Worm (Caenorhabditis elegans) whole organism, young adult: ENCODE data around the gene F44E2.10.
A peak's percentile ranks its signal among the peaks of the same experiment; 100 is the strongest.

ENCODE experiments used
- C17E4.6 ChIP-seq: fragments of 200-800 bp; sonication (Bioruptor generic); IDR thresholded peaks from 2 replicates; pipeline ENCODE4 v1.3.6; 2022; ENCODE audit warnings: missing genetic modification reagents, missing genetic modification characterization, missing compliant biosample characterization
- F10E7.11 ChIP-seq: sonication (generic microtip); optimal IDR thresholded peaks from 2 replicates; lab custom pipeline; 2017; ENCODE audit warnings: mild to moderate bottlenecking, missing genetic modification characterization, moderate library complexity, missing compliant biosample characterization
- F55B11.4 ChIP-seq: sonication (generic microtip); optimal IDR thresholded peaks from 2 replicates; lab custom pipeline; 2016; ENCODE audit warnings: missing compliant biosample characterization, missing genetic modification characterization, borderline replicate concordance; ENCODE audit not compliant: insufficient read depth
- K12H6.12 ChIP-seq: fragments of 200-800 bp; sonication (Bioruptor generic); optimal IDR thresholded peaks from 2 replicates; lab custom pipeline; 2018; ENCODE audit warnings: mild to moderate bottlenecking, missing genetic modification characterization, missing compliant biosample characterization
- Y53F4B.3 ChIP-seq: fragments of 200-800 bp; sonication (Bioruptor generic); IDR thresholded peaks from 2 replicates; pipeline ENCODE4 v1.3.6; 2022; ENCODE audit warnings: missing genetic modification reagents, missing genetic modification characterization, missing compliant biosample characterization
- Y95B8A.8 ChIP-seq: fragments of 200-800 bp; sonication (Bioruptor generic); IDR thresholded peaks from 2 replicates; pipeline ENCODE4 v1.3.6; 2022; ENCODE audit warnings: missing genetic modification reagents, missing genetic modification characterization, missing compliant biosample characterization
- ZK185.1 ChIP-seq: sonication (generic microtip); optimal IDR thresholded peaks from 2 replicates; lab custom pipeline; 2016; ENCODE audit warnings: mild to moderate bottlenecking, missing genetic modification characterization, missing compliant biosample characterization; ENCODE audit not compliant: poor library complexity, severe bottlenecking
- aptf-2 ChIP-seq: fragments of 200-800 bp; sonication (Bioruptor generic); conservative IDR thresholded peaks from 2 replicates; pipeline ENCODE4 v1.3.6; 2022; ENCODE audit warnings: missing genetic modification reagents, missing genetic modification characterization, missing compliant biosample characterization
- aptf-3 ChIP-seq: fragments of 200-800 bp; sonication (Bioruptor generic); IDR thresholded peaks from 2 replicates; pipeline ENCODE4 v1.3.6; 2022; ENCODE audit warnings: missing genetic modification characterization, missing compliant biosample characterization
- attf-6 ChIP-seq: fragments of 200-800 bp; sonication (Bioruptor generic); IDR thresholded peaks from 2 replicates; pipeline ENCODE4 v1.3.6; 2022; ENCODE audit warnings: missing genetic modification reagents, missing genetic modification characterization, missing compliant biosample characterization
- cebp-1 ChIP-seq, 2 experiments: fragments of 200-800 bp in 1 of 2; sonication (Bioruptor generic) in 1 of 2; sonication (generic microtip) in 1 of 2; IDR thresholded peaks in 1 of 2; optimal IDR thresholded peaks in 1 of 2; 2 replicates each; pipeline versions ENCODE4 v1.3.6 to Lab custom; 2017 to 2022; ENCODE audit warnings: missing compliant biosample characterization in 2 of 2, missing genetic modification characterization in 2 of 2, mild to moderate bottlenecking in 1 of 2, missing genetic modification reagents in 1 of 2, moderate library complexity in 1 of 2
- die-1 ChIP-seq: sonication (generic microtip); optimal IDR thresholded peaks from 2 replicates; lab custom pipeline; 2016; ENCODE audit warnings: missing genotype, mild to moderate bottlenecking, missing genetic modification characterization, missing compliant biosample characterization
- dox-1 ChIP-seq: fragments of 200-800 bp; sonication (Bioruptor generic); IDR thresholded peaks from 2 replicates; pipeline ENCODE4 v1.3.6; 2022; ENCODE audit warnings: missing genetic modification reagents, missing genetic modification characterization, missing compliant biosample characterization
- dpl-1 ChIP-seq: fragments of 150-350 bp; optimal IDR thresholded peaks from 2 replicates; lab custom pipeline; 2014; ENCODE audit warnings: missing biosample characterization, missing genetic modification reagents, missing genetic modification characterization
- him-1 ChIP-seq: sonication (generic microtip); optimal IDR thresholded peaks from 2 replicates; lab custom pipeline; 2016; ENCODE audit warnings: missing genotype, missing genetic modification reagents, missing genetic modification characterization, missing compliant biosample characterization
- hlh-12 ChIP-seq: sonication (generic microtip); optimal IDR thresholded peaks from 2 replicates; lab custom pipeline; 2016; ENCODE audit warnings: missing genetic modification characterization, missing compliant biosample characterization
- let-607 ChIP-seq, 2 experiments: fragments of 200-800 bp in 1 of 2; sonication (Bioruptor generic) in 1 of 2; sonication (generic microtip) in 1 of 2; optimal IDR thresholded peaks; 2 replicates each; lab custom pipeline; 2016 to 2018; ENCODE audit warnings: mild to moderate bottlenecking in 2 of 2, missing compliant biosample characterization in 2 of 2, missing genetic modification characterization in 2 of 2, moderate library complexity in 2 of 2, missing genotype in 1 of 2
- lin-35 ChIP-seq, 3 experiments: fragments of 150-350 bp in 2 of 3; sonication (generic microtip) in 1 of 3; optimal IDR thresholded peaks; 2 replicates each; lab custom pipeline; 2014 to 2018; ENCODE audit warnings: missing biosample characterization in 3 of 3, missing genetic modification characterization in 3 of 3, missing genetic modification reagents in 3 of 3
- madf-3 ChIP-seq: fragments of 200-800 bp; sonication (Bioruptor generic); IDR thresholded peaks from 2 replicates; pipeline ENCODE4 v1.3.6; 2022; ENCODE audit warnings: missing genetic modification reagents, missing genetic modification characterization, missing compliant biosample characterization
- madf-6 ChIP-seq: fragments of 200-800 bp; sonication (Bioruptor generic); IDR thresholded peaks from 2 replicates; pipeline ENCODE4 v1.3.6; 2022; ENCODE audit warnings: missing genetic modification reagents, missing genetic modification characterization, missing compliant biosample characterization
- mel-28 ChIP-seq: sonication (generic microtip); optimal IDR thresholded peaks from 2 replicates; lab custom pipeline; 2016; ENCODE audit warnings: borderline replicate concordance, mild to moderate bottlenecking, missing genetic modification characterization, missing compliant biosample characterization
- nfyb-1 ChIP-seq: fragments of 200-800 bp; sonication (Bioruptor generic); IDR thresholded peaks from 2 replicates; pipeline ENCODE4 v1.3.6; 2022; ENCODE audit warnings: missing genetic modification reagents, missing genetic modification characterization, missing compliant biosample characterization
- nhr-80 ChIP-seq: sonication (generic microtip); optimal IDR thresholded peaks from 2 replicates; lab custom pipeline; 2016; ENCODE audit warnings: missing genetic modification characterization, missing compliant biosample characterization
- pbrm-1 ChIP-seq: fragments of 200-800 bp; sonication (Bioruptor generic); IDR thresholded peaks from 2 replicates; pipeline ENCODE4 v1.3.6; 2022; ENCODE audit warnings: missing genetic modification reagents, missing genetic modification characterization, missing compliant biosample characterization
- snpc-1.1 ChIP-seq: sonication (generic microtip); optimal IDR thresholded peaks from 2 replicates; lab custom pipeline; 2017; ENCODE audit warnings: missing genetic modification characterization, mild to moderate bottlenecking, missing compliant biosample characterization, antibody characterized with exemption, moderate library complexity, missing genotype, missing genetic modification reagents; ENCODE audit not compliant: insufficient read depth
- snpc-1.3 ChIP-seq: sonication (generic microtip); optimal IDR thresholded peaks from 2 replicates; lab custom pipeline; 2017; ENCODE audit warnings: missing genetic modification characterization, mild to moderate bottlenecking, missing compliant biosample characterization, antibody characterized with exemption, moderate library complexity, missing genotype, missing genetic modification reagents; ENCODE audit not compliant: insufficient read depth
- unc-62 ChIP-seq: fragments of 150-350 bp; optimal IDR thresholded peaks from 2 replicates; lab custom pipeline; 2014; ENCODE audit warnings: missing biosample characterization, missing genetic modification reagents, missing genetic modification characterization
- zim-3 ChIP-seq: sonication (generic microtip); optimal IDR thresholded peaks from 2 replicates; lab custom pipeline; 2017; ENCODE audit warnings: mild to moderate bottlenecking, missing genetic modification characterization, moderate library complexity, missing compliant biosample characterization
- ztf-18 ChIP-seq: sonication (generic microtip); optimal IDR thresholded peaks from 2 replicates; lab custom pipeline; 2016; ENCODE audit warnings: missing genotype, mild to moderate bottlenecking, missing genetic modification characterization, missing compliant biosample characterization
- ztf-22 ChIP-seq: fragments of 200-800 bp; sonication (Bioruptor generic); optimal IDR thresholded peaks from 2 replicates; lab custom pipeline; 2018; ENCODE audit warnings: mild to moderate bottlenecking, missing genetic modification characterization, moderate library complexity, missing compliant biosample characterization
- ztf-6 ChIP-seq: fragments of 200-800 bp; sonication (Bioruptor generic); IDR thresholded peaks from 2 replicates; pipeline ENCODE4 v1.3.6; 2022; ENCODE audit warnings: missing genetic modification reagents, missing genetic modification characterization, missing compliant biosample characterization

The F44E2.10 gene

ce11 chrIII:8867922-8868655 is 37.2 kb upstream of the F44E2.10 start (continued):
- no peak for TF ChIP-seq hlh-12 (tag; lab: Kevin White, UChicago)
- TF ChIP-seq ztf-18 (tag; lab: Kevin White, UChicago), result no peak
- no peak for TF ChIP-seq F10E7.11
- peak; percentile 31 for TF ChIP-seq unc-62 (GFP tag; lab: Kevin White, UChicago)
- no peak for TF ChIP-seq die-1 (tag; lab: Kevin White, UChicago)
- TF ChIP-seq snpc-1.1 (tag; lab: Kevin White, UChicago), result no peak
- no peak for TF ChIP-seq ztf-6 (GFP tag; lab: Robert Waterston, UW)
- TF ChIP-seq K12H6.12 (tag; lab: Kevin White, UChicago), result no peak
- TF ChIP-seq snpc-1.3 (tag; lab: Kevin White, UChicago), result no peak
- no peak for TF ChIP-seq attf-6 (GFP tag; lab: Robert Waterston, UW)
- 0 out of 2 replicates have a peak, but pooled peaks have one; percentile 46 for TF ChIP-seq aptf-2 (GFP tag; lab: Robert Waterston, UW)
- TF ChIP-seq him-1 (tag; lab: Kevin White, UChicago), result no peak
- peak; percentile 75 for TF ChIP-seq zim-3 (tag; lab: Kevin White, UChicago)
- no peak for TF ChIP-seq aptf-3 (GFP tag; lab: Robert Waterston, UW)
- TF ChIP-seq F55B11.4 (tag; lab: Kevin White, UChicago), result no peak
- TF ChIP-seq dpl-1 (GFP tag; lab: Kevin White, UChicago), result no peak
- TF ChIP-seq madf-6 (GFP tag; lab: Robert Waterston, UW), result no peak
- TF ChIP-seq C17E4.6 (GFP tag; lab: Robert Waterston, UW), result no peak
- TF ChIP-seq Y53F4B.3, result no peak
- TF ChIP-seq mel-28 (tag; lab: Kevin White, UChicago), result no peak

ce11 chrIII:8866983-8867842 is 36.3 kb upstream of the F44E2.10 start:
- peak; percentile 44 for TF ChIP-seq nhr-80 (tag; lab: Kevin White, UChicago)
- peak; percentile 11; the same call in 1 of the 2 replicates for TF ChIP-seq nfyb-1 (GFP tag; lab: Robert Waterston, UW)
- 0 out of 2 replicates have a peak, but pooled peaks have one; percentile 14 for TF ChIP-seq dox-1 (GFP tag; lab: Robert Waterston, UW)
- no peak for TF ChIP-seq cebp-1 (GFP tag; IDR thresholded peaks at IDR 0.05; lab: Robert Waterston, UW)
- peak; percentile 4 for TF ChIP-seq cebp-1 (tag; optimal IDR thresholded peaks at IDR 0.05; lab: Kevin White, UChicago)
- TF ChIP-seq ztf-22 (GFP tag; lab: Kevin White, UChicago), result no peak
- TF ChIP-seq Y95B8A.8 (GFP tag; lab: Robert Waterston, UW), result 0 out of 2 replicates have a peak, but pooled peaks have one; percentile 6
- peak; percentile 35; the same call in 1 of the 2 replicates for TF ChIP-seq pbrm-1 (GFP tag; lab: Robert Waterston, UW)
- 0 out of 2 replicates have a peak, but pooled peaks have one; percentile 29 for TF ChIP-seq madf-3 (GFP tag; lab: Robert Waterston, UW)
- no peak for TF ChIP-seq aptf-2 (GFP tag; lab: Robert Waterston, UW)
- TF ChIP-seq ZK185.1, result peak; percentile 5
- no peak for TF ChIP-seq F55B11.4 (tag; lab: Kevin White, UChicago)

DNA sequence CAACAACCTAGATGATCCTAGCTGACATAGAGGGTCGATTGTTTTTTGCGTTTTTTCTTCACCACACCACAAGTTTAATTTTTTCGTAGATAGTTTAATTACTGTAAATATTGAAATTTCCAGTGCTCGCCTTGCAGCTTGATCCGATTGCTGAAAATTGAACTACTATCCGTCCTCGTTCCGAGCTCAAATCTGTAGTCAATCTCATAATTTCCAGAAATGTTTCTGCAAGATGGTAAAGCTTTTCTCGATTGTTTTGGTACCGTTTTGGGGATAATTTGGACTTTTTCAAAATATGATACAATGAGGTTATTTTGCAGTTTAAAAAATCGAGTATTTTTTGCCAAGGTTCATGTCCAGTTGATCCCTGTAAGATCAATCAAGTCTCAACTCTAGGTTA is 35.1 kb upstream of the F44E2.10 start:
- peak in 1 of 2 experiments; percentile 0 for TF ChIP-seq let-607 (tag; optimal IDR thresholded peaks at IDR 0.05; lab: Kevin White, UChicago)
- TF ChIP-seq lin-35 (GFP tag; optimal IDR thresholded peaks at IDR 0.05; lab: Kevin White, UChicago), result no peak
